Fruit fly (Drosophila melanogaster) whole organism, embryonic: ENCODE results near the gene Scgalpha.

Source experiments
- Bdp1 ChIP-seq: fragments of 200-800 bp; sonication (Bioruptor generic); optimal IDR thresholded peaks from 3 replicates; lab custom pipeline; 2016; ENCODE audit warnings: missing biosample characterization, missing genetic modification characterization
- Blimp-1 ChIP-seq: fragments of 200-800 bp; sonication (Bioruptor generic); optimal IDR thresholded peaks from 3 replicates; lab custom pipeline; 2018; ENCODE audit warnings: missing biosample characterization, missing genetic modification characterization, mild to moderate bottlenecking, moderate library complexity, missing genetic modification reagents
- BtbVII ChIP-seq: fragments of 200-800 bp; sonication (Bioruptor generic); optimal IDR thresholded peaks from 3 replicates; lab custom pipeline; 2017; ENCODE audit warnings: missing biosample characterization, mild to moderate bottlenecking, missing genetic modification characterization
- CG10565 ChIP-seq: fragments of 200-800 bp; sonication (Bioruptor generic); optimal IDR thresholded peaks from 3 replicates; lab custom pipeline; 2016; ENCODE audit warnings: missing biosample characterization, mild to moderate bottlenecking, missing genetic modification characterization
- CG12299 ChIP-seq: fragments of 200-800 bp; sonication (Bioruptor generic); optimal IDR thresholded peaks from 2 replicates; lab custom pipeline; 2018; ENCODE audit warnings: missing biosample characterization, mild to moderate bottlenecking, missing genetic modification characterization
- CG15479 ChIP-seq: fragments of 200-800 bp; sonication (Bioruptor generic); optimal IDR thresholded peaks from 3 replicates; lab custom pipeline; 2019; ENCODE audit warnings: missing biosample characterization, mild to moderate bottlenecking, missing genetic modification characterization, moderate library complexity
- CG15601 ChIP-seq: fragments of 200-800 bp; sonication (Bioruptor generic); optimal IDR thresholded peaks from 3 replicates; lab custom pipeline; 2019; ENCODE audit warnings: missing biosample characterization, mild to moderate bottlenecking, missing genetic modification characterization, moderate library complexity
- CG15696 ChIP-seq: fragments of 200-800 bp; sonication (Bioruptor generic); optimal IDR thresholded peaks from 2 replicates; lab custom pipeline; 2019; ENCODE audit warnings: missing biosample characterization, mild to moderate bottlenecking, missing genetic modification characterization, moderate library complexity
- CG1603 ChIP-seq: fragments of 200-800 bp; sonication (Bioruptor generic); optimal IDR thresholded peaks from 2 replicates; lab custom pipeline; 2019; ENCODE audit warnings: missing biosample characterization, mild to moderate bottlenecking, missing genetic modification characterization, moderate library complexity
- CG17829 ChIP-seq: fragments of 200-800 bp; optimal IDR thresholded peaks from 2 replicates; lab custom pipeline; 2019; ENCODE audit warnings: missing biosample characterization, mild to moderate bottlenecking, missing genetic modification characterization, moderate library complexity
- CG2199 ChIP-seq: fragments of 200-800 bp; sonication (Bioruptor generic); IDR thresholded peaks from 3 replicates; pipeline ENCODE4 v1.3.6; 2022; ENCODE audit warnings: missing biosample characterization, missing genetic modification characterization
- CG2712 ChIP-seq: fragments of 200-800 bp; optimal IDR thresholded peaks from 3 replicates; lab custom pipeline; 2019; ENCODE audit warnings: missing biosample characterization, mild to moderate bottlenecking, missing genetic modification characterization, moderate library complexity
- CG30403 ChIP-seq: fragments of 200-800 bp; sonication (Bioruptor generic); optimal IDR thresholded peaks from 3 replicates; lab custom pipeline; 2016; ENCODE audit warnings: missing biosample characterization, missing genetic modification characterization
- CG31441 ChIP-seq: fragments of 200-800 bp; sonication (Bioruptor generic); IDR thresholded peaks from 2 replicates; pipeline ENCODE4 v1.3.6; 2022; ENCODE audit warnings: missing biosample characterization, missing genetic modification characterization
- CG33557 ChIP-seq: fragments of 200-800 bp; sonication (Bioruptor generic); optimal IDR thresholded peaks from 2 replicates; lab custom pipeline; 2019; ENCODE audit warnings: missing biosample characterization, mild to moderate bottlenecking, missing genetic modification characterization, moderate library complexity
- CG3847 ChIP-seq: fragments of 200-800 bp; sonication (Bioruptor generic); IDR thresholded peaks from 2 replicates; pipeline ENCODE4 v1.3.6; 2022; ENCODE audit warnings: missing biosample characterization, missing genetic modification characterization
- CG4820 ChIP-seq: fragments of 200-800 bp; sonication (Bioruptor generic); optimal IDR thresholded peaks from 3 replicates; lab custom pipeline; 2016; ENCODE audit warnings: missing biosample characterization, missing genetic modification characterization
- CG6272 ChIP-seq: fragments of 200-800 bp; sonication (Bioruptor generic); IDR thresholded peaks from 2 replicates; pipeline ENCODE4 v1.3.6; 2022; ENCODE audit warnings: missing biosample characterization, missing genetic modification characterization
- CG7745 ChIP-seq: fragments of 200-800 bp; sonication (Bioruptor generic); optimal IDR thresholded peaks from 2 replicates; lab custom pipeline; 2018; ENCODE audit warnings: missing biosample characterization, mild to moderate bottlenecking, missing genetic modification characterization, moderate library complexity
- CG8388 ChIP-seq: fragments of 200-800 bp; sonication (Bioruptor generic); optimal IDR thresholded peaks from 2 replicates; lab custom pipeline; 2019; ENCODE audit warnings: missing biosample characterization, mild to moderate bottlenecking, missing genetic modification characterization, moderate library complexity
- D ChIP-seq, 2 experiments: fragments of 200-800 bp in 1 of 2; fragments of >200 bp in 1 of 2; sonication (Bioruptor generic) in 1 of 2; optimal IDR thresholded peaks; 2 replicates in 1 of 2; 3 replicates in 1 of 2; lab custom pipeline; 2017; ENCODE audit warnings: mild to moderate bottlenecking in 1 of 2, missing biosample characterization in 1 of 2, missing genetic modification characterization in 1 of 2, missing genetic modification reagents in 1 of 2
- D19A ChIP-seq: fragments of 200-800 bp; optimal IDR thresholded peaks from 3 replicates; lab custom pipeline; 2019; ENCODE audit warnings: missing biosample characterization, mild to moderate bottlenecking, missing genetic modification characterization, moderate library complexity
- Kr ChIP-seq: fragments of 200-800 bp; sonication (Bioruptor generic); optimal IDR thresholded peaks from 2 replicates; lab custom pipeline; 2017; ENCODE audit warnings: missing biosample characterization, mild to moderate bottlenecking, missing genetic modification characterization
- MTF-1 ChIP-seq: fragments of 200-800 bp; sonication (Bioruptor generic); optimal IDR thresholded peaks from 2 replicates; lab custom pipeline; 2018; ENCODE audit warnings: missing biosample characterization, mild to moderate bottlenecking, missing genetic modification characterization, borderline replicate concordance
- ara ChIP-seq: fragments of 200-800 bp; sonication (Bioruptor generic); IDR thresholded peaks from 2 replicates; pipeline ENCODE4 v1.3.6; 2022; ENCODE audit warnings: missing biosample characterization, missing genetic modification characterization
- br ChIP-seq: fragments of >200 bp; optimal IDR thresholded peaks from 2 replicates; lab custom pipeline; 2017
- btn ChIP-seq: fragments of 200-800 bp; sonication (Bioruptor generic); optimal IDR thresholded peaks from 2 replicates; lab custom pipeline; 2016; ENCODE audit warnings: missing biosample characterization, missing genetic modification characterization
- cg ChIP-seq: fragments of 200-800 bp; sonication (Bioruptor generic); optimal IDR thresholded peaks from 3 replicates; lab custom pipeline; 2019; ENCODE audit warnings: missing biosample characterization, mild to moderate bottlenecking, missing genetic modification characterization, moderate library complexity
- chinmo ChIP-seq: fragments of 200-800 bp; sonication (Bioruptor generic); IDR thresholded peaks from 4 replicates; pipeline ENCODE4 v1.3.6; 2022; ENCODE audit warnings: missing biosample characterization, missing genetic modification characterization; ENCODE audit not compliant: partially characterized antibody
- ci ChIP-seq: fragments of 200-800 bp; sonication (Bioruptor generic); IDR thresholded peaks from 3 replicates; pipeline ENCODE4 v1.3.6; 2022; ENCODE audit warnings: missing biosample characterization, missing genetic modification characterization
- crc ChIP-seq: fragments of 200-800 bp; sonication (Bioruptor generic); optimal IDR thresholded peaks from 2 replicates; lab custom pipeline; 2016; ENCODE audit warnings: missing biosample characterization, missing genetic modification characterization
- crol ChIP-seq: fragments of 200-800 bp; sonication (Bioruptor generic); IDR thresholded peaks from 2 replicates; pipeline ENCODE4 v1.3.6; 2022; ENCODE audit warnings: missing biosample characterization, missing genetic modification characterization
- fd64A ChIP-seq: fragments of 200-800 bp; sonication (Bioruptor generic); optimal IDR thresholded peaks from 3 replicates; lab custom pipeline; 2018; ENCODE audit warnings: missing biosample characterization, mild to moderate bottlenecking, missing genetic modification characterization
- grn ChIP-seq: fragments of 200-800 bp; sonication (Bioruptor generic); optimal IDR thresholded peaks from 3 replicates; lab custom pipeline; 2017; ENCODE audit warnings: missing biosample characterization, missing genetic modification characterization
- kni ChIP-seq: fragments of 200-800 bp; sonication (Bioruptor generic); optimal IDR thresholded peaks from 3 replicates; lab custom pipeline; 2017; ENCODE audit warnings: mild to moderate bottlenecking, missing biosample characterization, missing genetic modification reagents, missing genetic modification characterization
- lola ChIP-seq, 3 experiments: fragments of >200 bp in 2 of 3; fragments of 200-800 bp in 1 of 3; sonication (Bioruptor generic) in 1 of 3; optimal IDR thresholded peaks; 2 replicates each; lab custom pipeline; 2017 to 2019; ENCODE audit warnings: missing biosample characterization in 3 of 3, missing genetic modification characterization in 3 of 3, mild to moderate bottlenecking in 1 of 3, moderate library complexity in 1 of 3
- oc ChIP-seq: fragments of 200-800 bp; sonication (Bioruptor generic); optimal IDR thresholded peaks from 2 replicates; lab custom pipeline; 2018; ENCODE audit warnings: missing biosample characterization, mild to moderate bottlenecking, missing genetic modification characterization, moderate library complexity
- otp ChIP-seq: fragments of 200-800 bp; sonication (Bioruptor generic); IDR thresholded peaks from 3 replicates; pipeline ENCODE4, ENCODE4 v1.3.6; 2022; ENCODE audit warnings: missing biosample characterization, missing genetic modification characterization
- phol ChIP-seq: fragments of 200-800 bp; sonication (Bioruptor generic); optimal IDR thresholded peaks from 3 replicates; lab custom pipeline; 2018; ENCODE audit warnings: missing biosample characterization, mild to moderate bottlenecking, missing genetic modification characterization, moderate library complexity
- pnt ChIP-seq: fragments of 200-800 bp; sonication (Bioruptor generic); optimal IDR thresholded peaks from 3 replicates; lab custom pipeline; 2016; ENCODE audit warnings: missing biosample characterization, missing genetic modification characterization
- pros ChIP-seq: fragments of 200-800 bp; sonication (Bioruptor generic); optimal IDR thresholded peaks from 3 replicates; lab custom pipeline; 2019; ENCODE audit warnings: missing biosample characterization, mild to moderate bottlenecking, missing genetic modification characterization, moderate library complexity
- pzg ChIP-seq: fragments of 200-800 bp; sonication (Bioruptor generic); optimal IDR thresholded peaks from 3 replicates; lab custom pipeline; 2018; ENCODE audit warnings: missing biosample characterization, mild to moderate bottlenecking, missing genetic modification characterization, moderate library complexity
- sens ChIP-seq: fragments of 200-800 bp; sonication (Bioruptor generic); peaks from one replicate; lab custom pipeline; 2016; ENCODE audit warnings: missing biosample characterization, missing genetic modification characterization
- shn ChIP-seq: fragments of 200-800 bp; sonication (Bioruptor generic); optimal IDR thresholded peaks from 3 replicates; lab custom pipeline; 2016; ENCODE audit warnings: missing biosample characterization, missing genetic modification characterization
- sisA ChIP-seq: fragments of 200-800 bp; sonication (Bioruptor generic); IDR thresholded peaks from 2 replicates; pipeline ENCODE4 v1.3.6; 2022; ENCODE audit warnings: missing biosample characterization, missing genetic modification characterization
- ssp ChIP-seq: fragments of 200-800 bp; sonication (Bioruptor generic); IDR thresholded peaks from 2 replicates; pipeline ENCODE4 v1.3.6; 2022; ENCODE audit warnings: missing biosample characterization, missing genetic modification characterization
- twi ChIP-seq: fragments of 200-800 bp; optimal IDR thresholded peaks from 2 replicates; lab custom pipeline; 2019; ENCODE audit warnings: missing biosample characterization, mild to moderate bottlenecking, missing genetic modification characterization, moderate library complexity
- vvl ChIP-seq: fragments of 200-800 bp; sonication (Bioruptor generic); IDR thresholded peaks from 2 replicates; pipeline ENCODE4 v1.3.6; 2022; ENCODE audit warnings: missing biosample characterization, missing genetic modification characterization

The Scgalpha gene

dm6 chr2L:8289352-8290091 lies 13.7 kb upstream of the Scgalpha start:
- TF ChIP-seq chinmo (GFP tag; lab: Robert Waterston, UW) (0 out of 4 replicates have a peak, but pooled peaks have one; percentile 39), D19A (tag; lab: Kevin White, UChicago) (peak; percentile 98), ssp (GFP tag; lab: Robert Waterston, UW) (no peak), shn (GFP tag; lab: Kevin White, UChicago) (no peak), CG31441 (GFP tag; lab: Robert Waterston, UW) (no peak), lola (GFP tag; optimal IDR thresholded peaks at IDR 0.05; lab: Kevin White, UChicago) (peak in 1 of 3 experiments; percentile 9), phol (tag; lab: Kevin White, UChicago) (no peak), BtbVII (no peak), CG7745 (tag; lab: Kevin White, UChicago) (peak; percentile 91), CG15601 (tag; lab: Kevin White, UChicago) (peak; percentile 9), CG15696 (tag; lab: Kevin White, UChicago) (peak; percentile 53), otp (GFP tag; lab: Robert Waterston, UW) (0 out of 3 replicates have a peak, but pooled peaks have one; percentile 4), Bdp1 (GFP tag; lab: Kevin White, UChicago) (no peak), vvl (peak; percentile 46; the same call in 1 of the 2 replicates), kni (GFP tag; lab: Kevin White, UChicago) (peak; percentile 84), CG2712 (tag; lab: Kevin White, UChicago) (peak; percentile 3), CG10565 (no peak), fd64A (peak; percentile 27), br (lab: Kevin White, UChicago) (no peak), oc (tag; lab: Kevin White, UChicago) (peak; percentile 4), CG12299 (no peak), CG3847 (no peak), sisA (GFP tag; lab: Robert Waterston, UW) (no peak), MTF-1 (GFP tag; lab: Kevin White, UChicago) (peak; percentile 27), CG17829 (tag; lab: Kevin White, UChicago) (peak; percentile 12), Blimp-1 (peak; percentile 8), CG6272 (GFP tag; lab: Robert Waterston, UW) (no peak), CG8388 (peak; percentile 11), CG1603 (tag; lab: Kevin White, UChicago) (peak; percentile 14), btn (GFP tag; lab: Kevin White, UChicago) (no peak), CG4820 (GFP tag; lab: Kevin White, UChicago) (no peak), CG33557 (GFP tag; lab: Kevin White, UChicago) (peak; percentile 73), CG15479 (GFP tag; lab: Kevin White, UChicago) (peak; percentile 36), D (optimal IDR thresholded peaks at IDR 0.05; lab: Kevin White, UChicago) (no peak), D (GFP tag; optimal IDR thresholded peaks at IDR 0.05; lab: Kevin White, UChicago) (peak; percentile 1), CG30403 (GFP tag; lab: Kevin White, UChicago) (no peak), crc (GFP tag; lab: Kevin White, UChicago) (no peak), pros (GFP tag; lab: Kevin White, UChicago) (peak; percentile 56), ara (GFP tag; lab: Robert Waterston, UW) (peak; percentile 35; the same call in 1 of the 2 replicates), grn (GFP tag; lab: Kevin White, UChicago) (peak; percentile 91), CG2199 (GFP tag; lab: Robert Waterston, UW) (peak; percentile 30; the same call in 1 of the 3 replicates), ci (GFP tag; lab: Robert Waterston, UW) (0 out of 3 replicates have a peak, but pooled peaks have one; percentile 37), crol (GFP tag; lab: Robert Waterston, UW) (peak; percentile 78), twi (peak; percentile 68), cg (GFP tag; lab: Kevin White, UChicago) (peak; percentile 43), pnt (GFP tag; lab: Kevin White, UChicago) (no peak), pzg (no peak), sens (GFP tag; lab: Kevin White, UChicago) (peak; percentile 78), Kr (GFP tag; lab: Kevin White, UChicago) (peak; percentile 67)
